Fruit fly (Drosophila melanogaster) whole organism, larva: Measurements from ENCODE around the gene CG8360.

Experiments used
- noc ChIP-seq: fragments of 200-800 bp; sonication (Bioruptor generic); optimal IDR thresholded peaks from 3 replicates; lab custom pipeline; 2019; ENCODE audit warnings: missing biosample characterization, mild to moderate bottlenecking, missing genetic modification characterization, moderate library complexity

CG8360 gene

dm6 chr2L:8212666-8213270 lies at the start of gene CG8360, which contains the start of gene CG8372:
Gene CG8360, plus strand, starts transcription at chr2L:8212959.
Gene CG8372, minus strand, starts transcription at chr2L:8212902.
- peak; percentile 98 for TF ChIP-seq noc (tag; lab: Kevin White, UChicago)

dm6 chr2L:8163025-8163351 lies 49.8 kb upstream of the CG8360 start, which contains the start of gene Piezo:
Gene Piezo, plus strand, starts transcription at chr2L:8163073.
- no peak for TF ChIP-seq noc (tag; lab: Kevin White, UChicago)

- TF ChIP-seq noc (tag; lab: Kevin White, UChicago), result peak; percentile 65
These were observed 49.1 kb upstream of the CG8360 start for dm6 chr2L:8163588-8164166.

DNA sequence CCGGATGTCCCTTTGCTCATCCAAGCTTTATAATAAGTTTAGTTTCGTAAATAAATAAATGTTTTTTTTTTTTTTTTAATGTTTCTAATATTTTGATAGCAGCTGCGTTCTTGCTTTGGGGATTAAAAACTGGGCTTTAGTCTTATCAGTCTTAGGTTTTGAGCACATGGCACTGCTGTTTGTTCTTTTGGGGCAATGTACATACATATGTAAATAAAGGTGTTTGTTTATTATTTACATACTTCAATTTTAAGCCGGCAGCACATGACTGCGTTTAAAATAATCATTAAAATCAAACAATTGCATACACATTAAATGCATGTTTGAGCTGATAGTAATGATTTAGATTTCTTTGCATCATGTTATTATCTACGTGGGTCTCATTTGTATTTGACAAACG lies 48.5 kb upstream of the CG8360 start:
- TF ChIP-seq noc (tag; lab: Kevin White, UChicago), result no peak

DNA sequence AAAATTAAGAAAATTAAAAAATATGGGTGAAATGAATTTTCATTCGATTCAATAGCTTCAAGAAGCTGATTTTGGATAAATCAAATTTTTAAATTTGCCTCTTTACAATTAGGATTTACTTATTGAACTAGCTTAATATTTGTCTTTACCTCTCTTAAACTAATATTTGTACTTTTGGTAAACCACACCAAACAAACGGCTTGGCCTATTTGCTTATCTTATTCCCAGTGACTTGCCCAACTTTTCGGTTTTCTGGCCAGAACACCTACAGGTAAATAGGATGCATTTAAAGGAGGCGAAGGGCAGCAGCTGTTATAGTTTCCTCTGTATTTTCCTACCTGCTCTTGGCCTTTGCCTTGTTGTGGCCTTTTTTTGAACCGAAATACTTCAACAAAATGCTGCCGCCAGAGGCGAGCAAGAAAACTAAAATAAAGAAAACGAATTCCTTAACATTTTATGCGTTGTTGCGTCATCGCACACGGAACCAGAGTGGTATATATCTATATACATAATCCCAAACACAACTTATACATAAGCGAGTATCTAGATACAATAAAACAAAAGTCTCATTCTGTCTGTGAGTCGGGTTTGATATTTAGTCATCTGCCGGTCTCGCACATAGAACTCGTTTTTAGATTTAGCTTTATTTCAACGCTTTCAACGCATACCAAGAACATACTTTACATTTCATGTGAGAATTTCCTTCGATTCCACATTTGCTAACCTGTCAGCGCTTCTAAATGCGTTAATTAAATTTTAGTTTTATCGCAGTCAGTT lies 46.8 kb upstream of the CG8360 start:
- TF ChIP-seq noc (tag; lab: Kevin White, UChicago), result no peak

dm6 chr2L:8168075-8168474 lies 44.7 kb upstream of the CG8360 start:
- TF ChIP-seq noc (tag; lab: Kevin White, UChicago), result no peak

DNA sequence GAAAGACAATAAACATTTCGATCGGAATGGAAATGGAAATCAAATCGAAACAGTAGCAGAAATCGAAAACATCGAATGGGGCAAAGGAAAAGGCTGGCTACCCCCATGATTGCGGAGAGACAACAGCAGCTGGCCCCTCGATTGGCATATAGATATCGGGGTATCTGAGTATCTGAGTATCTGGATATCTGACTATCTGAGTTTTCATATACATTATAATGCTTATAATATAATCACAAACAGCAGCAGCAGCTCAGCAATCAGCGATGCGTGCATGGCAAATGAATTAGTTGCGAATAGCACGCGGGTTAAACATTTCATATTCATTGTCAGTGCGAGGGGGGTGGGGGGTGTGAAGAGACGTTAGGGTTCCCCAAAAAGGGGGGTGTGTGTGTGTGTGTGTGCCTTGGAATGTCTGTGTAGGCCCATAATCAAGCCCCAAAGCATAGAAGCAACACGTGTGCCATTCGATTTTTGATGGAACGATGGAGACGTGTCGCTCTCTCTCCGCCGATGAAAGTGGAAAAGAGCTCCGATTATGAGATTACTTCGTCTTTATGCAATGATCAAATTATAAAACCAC lies 42.1 kb upstream of the CG8360 start:
- no peak for TF ChIP-seq noc (tag; lab: Kevin White, UChicago)

DNA sequence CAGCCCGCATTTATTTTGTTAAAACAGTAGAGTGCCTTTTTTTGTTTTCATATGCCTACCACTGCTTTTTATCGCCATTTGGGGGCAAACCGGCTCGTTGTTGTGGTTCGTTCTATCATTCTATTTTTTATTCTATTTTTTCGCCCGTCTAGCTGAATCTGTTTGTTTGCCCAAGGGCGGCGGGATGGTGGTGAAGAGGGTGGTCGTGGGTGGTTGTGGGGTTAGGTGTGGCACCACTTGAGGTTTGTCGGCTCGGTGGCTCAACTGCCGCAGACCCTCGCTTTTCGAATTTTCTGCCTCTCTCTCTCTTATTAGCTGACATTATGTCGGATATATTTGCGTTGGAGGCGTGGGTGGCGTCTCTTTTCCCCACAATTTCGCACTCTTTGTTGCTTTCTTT lies 41.2 kb upstream of the CG8360 start:
- TF ChIP-seq noc (tag; lab: Kevin White, UChicago), result no peak

DNA sequence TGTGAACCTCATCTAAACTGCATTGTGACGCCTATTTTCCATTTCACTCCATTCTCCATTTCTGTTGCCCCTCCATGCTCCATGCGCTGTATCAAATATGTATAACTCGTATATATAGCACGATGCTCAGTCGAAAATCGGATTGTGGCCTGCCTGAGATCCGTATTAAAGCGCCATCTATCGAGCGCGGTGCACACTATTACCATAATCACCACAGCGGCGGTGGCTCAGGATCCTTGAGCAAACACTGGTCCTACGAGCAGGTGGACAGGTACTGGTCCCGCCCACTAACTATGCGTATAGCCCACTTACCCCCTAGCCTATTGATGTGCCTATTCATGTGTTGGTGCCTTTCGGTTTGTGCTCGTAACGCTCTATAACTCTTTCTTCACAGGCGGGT lies 27.8 kb upstream of the CG8360 start:
- no peak for TF ChIP-seq noc (tag; lab: Kevin White, UChicago)

DNA sequence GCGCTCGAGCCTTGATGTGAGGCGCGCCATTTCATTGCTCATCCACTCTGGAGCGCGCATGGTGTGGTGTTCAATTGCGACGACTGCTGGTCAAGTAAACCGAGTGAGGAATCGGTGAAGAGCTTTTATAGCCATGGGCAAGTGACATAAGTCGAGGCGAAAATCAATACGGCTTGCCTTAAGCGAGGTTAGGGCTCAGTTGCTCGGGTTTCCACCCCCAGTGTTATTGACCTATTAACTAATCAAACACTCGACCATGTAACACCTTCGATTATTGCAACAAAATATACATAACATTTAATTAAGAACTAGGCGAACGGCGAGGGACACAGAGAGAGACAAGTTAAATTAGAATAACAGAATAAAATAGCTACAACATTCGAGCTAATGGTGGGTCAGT lies 22.1 kb upstream of the CG8360 start, which contains the start of gene CG34134:
CG34134 (minus strand) TSS at position 101 of the 400 bp plus-strand sequence.
- TF ChIP-seq noc (tag; lab: Kevin White, UChicago), result no peak

dm6 chr2L:8195722-8196323 lies 16.9 kb upstream of the CG8360 start:
- no peak for TF ChIP-seq noc (tag; lab: Kevin White, UChicago)

dm6 chr2L:8196757-8197530 lies 15.8 kb upstream of the CG8360 start, which contains the start of the genes CG8475 and CG8460:
Gene CG8475, minus strand, starts transcription at chr2L:8196918.
Gene CG8460, plus strand, starts transcription at chr2L:8197193.
- no peak for TF ChIP-seq noc (tag; lab: Kevin White, UChicago)

DNA sequence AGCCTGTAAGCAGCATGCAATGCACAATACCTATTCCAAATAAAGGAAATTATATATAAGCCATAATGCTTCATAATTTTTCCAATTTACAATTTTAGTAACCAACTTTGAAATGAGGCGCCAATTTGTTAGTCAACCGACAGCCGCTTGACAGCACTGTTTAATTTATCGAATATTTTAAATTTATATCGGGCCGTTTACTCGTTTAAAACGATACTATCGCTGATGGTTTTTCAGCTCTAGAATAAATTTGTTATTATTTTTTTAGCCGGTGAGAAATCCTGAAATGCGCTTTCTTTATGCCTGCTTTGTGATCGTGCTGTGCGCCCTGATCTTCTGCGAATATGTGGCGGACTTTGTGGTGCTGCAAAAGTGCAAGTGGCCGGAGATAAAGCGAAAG lies 14.0 kb upstream of the CG8360 start, which contains the start of gene PGAP5:
PGAP5 (plus strand) TSS at position 126 of the 400 bp plus-strand sequence.
- no peak for TF ChIP-seq noc (tag; lab: Kevin White, UChicago)

- no peak for TF ChIP-seq noc (tag; lab: Kevin White, UChicago)
These were observed 10.2 kb upstream of the CG8360 start for dm6 chr2L:8202569-8202968.

- peak; percentile 9 for TF ChIP-seq noc (tag; lab: Kevin White, UChicago)
These were observed 9.0 kb upstream of the CG8360 start for dm6 chr2L:8203748-8204147.
